Fruit fly (Drosophila melanogaster): ENCODE measurements around the gene ERR.

ERR gene

DNA sequence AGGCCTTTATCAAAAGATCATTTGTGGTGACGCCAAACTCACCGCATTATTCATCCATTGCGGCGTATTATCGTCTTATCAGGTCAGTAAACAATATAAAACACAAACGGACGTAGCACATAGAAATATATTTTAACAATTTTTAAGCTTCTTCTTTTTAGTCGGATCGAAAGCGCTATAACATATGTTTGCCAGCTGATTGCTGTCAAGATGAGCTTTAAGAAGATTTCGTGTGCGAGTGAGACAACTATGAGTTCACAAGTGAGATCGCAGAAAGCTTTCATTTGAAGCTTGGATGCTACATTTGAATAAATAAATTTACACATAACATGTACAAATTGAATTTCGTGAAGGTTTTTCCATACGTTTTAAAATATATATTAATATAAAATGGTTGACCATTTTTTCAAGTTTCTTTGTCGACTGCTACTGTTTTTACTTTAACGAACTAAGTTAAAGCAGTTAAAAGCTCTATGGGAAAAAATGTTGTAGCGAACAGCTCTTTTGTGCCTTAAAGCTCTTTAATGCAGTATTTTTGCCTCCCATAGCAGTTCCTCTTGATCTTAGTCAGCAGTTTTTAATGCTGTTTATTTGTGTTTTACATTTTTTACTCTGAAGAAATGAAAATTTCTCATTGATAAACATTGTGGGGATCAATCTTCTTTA is 27.6 kb downstream of the ERR start, which contains the start of gene CG42445 (continued):
- TF ChIP-seq Dfd (GFP tag; optimal IDR thresholded peaks at IDR 0.05) (no peak), CG13123 (GFP tag; optimal IDR thresholded peaks at IDR 0.05) (no peak), Scr (GFP tag; IDR thresholded peaks at IDR 0.05; ENCODE audit: partially characterized antibody) (no peak), zen (tag; optimal IDR thresholded peaks at IDR 0.05) (no peak), pan (optimal IDR thresholded peaks at IDR 0.05) (no peak), pan (GFP tag; optimal IDR thresholded peaks at IDR 0.05 in 1 of 2, IDR thresholded peaks at IDR 0.05 in 1 of 2) (no peak), ind (GFP tag; optimal IDR thresholded peaks at IDR 0.05) (no peak), oc (tag; optimal IDR thresholded peaks at IDR 0.05) (no peak), CG9817 (tag; optimal IDR thresholded peaks at IDR 0.05) (no peak), CG11085 (GFP tag; IDR thresholded peaks at IDR 0.05) (no peak), Adf1 (GFP tag; IDR thresholded peaks at IDR 0.05) (no peak), fu2 (GFP tag; optimal IDR thresholded peaks at IDR 0.05) (no peak), Rfx (GFP tag; IDR thresholded peaks at IDR 0.05) (no peak), CG17385 (GFP tag; optimal IDR thresholded peaks at IDR 0.05) (peak; percentile 61), toy (GFP tag; IDR thresholded peaks at IDR 0.05) (no peak), CG4730 (GFP tag; IDR thresholded peaks at IDR 0.05) (no peak), vfl (GFP tag; optimal IDR thresholded peaks at IDR 0.05) (no peak), Hr3 (GFP tag; optimal IDR thresholded peaks at IDR 0.05) (no peak), ttk (GFP tag; IDR thresholded peaks at IDR 0.05) (no peak), CG33213 (GFP tag; optimal IDR thresholded peaks at IDR 0.05) (no peak), Myb (GFP tag; optimal IDR thresholded peaks at IDR 0.05) (peak; percentile 69), zf30C (GFP tag; optimal IDR thresholded peaks at IDR 0.05) (no peak), D19A (tag; optimal IDR thresholded peaks at IDR 0.05) (peak; percentile 29), NK7.1 (GFP tag; optimal IDR thresholded peaks at IDR 0.05) (no peak), Camta (GFP tag; optimal IDR thresholded peaks at IDR 0.05) (no peak), CG10321 (GFP tag; IDR thresholded peaks at IDR 0.05) (peak; percentile 81), CG33557 (GFP tag; optimal IDR thresholded peaks at IDR 0.05) (no peak), Fer2 (tag; optimal IDR thresholded peaks at IDR 0.05) (no peak), seq (GFP tag; IDR thresholded peaks at IDR 0.05) (no peak), CG10267 (tag; optimal IDR thresholded peaks at IDR 0.05) (no peak), Sox100B (GFP tag; optimal IDR thresholded peaks at IDR 0.05) (no peak), CG2120 (GFP tag; optimal IDR thresholded peaks at IDR 0.05) (no peak), CG10654 (GFP tag; optimal IDR thresholded peaks at IDR 0.05) (no peak), ase (GFP tag; IDR thresholded peaks at IDR 0.05) (no peak), tgo (GFP tag; IDR thresholded peaks at IDR 0.05) (no peak), CG12155 (GFP tag; optimal IDR thresholded peaks at IDR 0.05) (no peak), CG5180 (GFP tag; optimal IDR thresholded peaks at IDR 0.05) (no peak), CG2712 (tag; optimal IDR thresholded peaks at IDR 0.05) (no peak), insv (GFP tag; optimal IDR thresholded peaks at IDR 0.05) (no peak), slbo (GFP tag; IDR thresholded peaks at IDR 0.05) (no peak), zfh2 (GFP tag; optimal IDR thresholded peaks at IDR 0.05) (no peak), NC2β (GFP tag; optimal IDR thresholded peaks at IDR 0.05) (no peak), dimm (GFP tag; IDR thresholded peaks at IDR 0.05) (no peak), tup (GFP tag; optimal IDR thresholded peaks at IDR 0.05) (no peak), CG31365 (tag; optimal IDR thresholded peaks at IDR 0.05) (peak; percentile 54), Nf-YC (tag; optimal IDR thresholded peaks at IDR 0.05) (peak; percentile 20), CG9437 (GFP tag; optimal IDR thresholded peaks at IDR 0.05) (no peak), Xrp1 (GFP tag; IDR thresholded peaks at IDR 0.05) (no peak), CG2678 (tag; optimal IDR thresholded peaks at IDR 0.05) (no peak), bsh (GFP tag; optimal IDR thresholded peaks at IDR 0.05) (no peak), crp (GFP tag; optimal IDR thresholded peaks at IDR 0.05) (peak in 1 of 2 experiments; percentile 84)

All from whole organism, embryonic.